Fruit fly (Drosophila melanogaster) whole organism, embryonic: ENCODE measurements around the gene CG34002.
A peak's percentile ranks its signal among the peaks of the same experiment; 100 is the strongest.

ENCODE experiments used
- ATbp ChIP-seq: fragments of 200-800 bp; sonication (Bioruptor generic); optimal IDR thresholded peaks from 2 replicates; lab custom pipeline; 2017; ENCODE audit warnings: missing biosample characterization, mild to moderate bottlenecking, missing genetic modification characterization, missing genetic modification reagents
- CG11398 ChIP-seq: fragments of 200-800 bp; sonication (Bioruptor generic); optimal IDR thresholded peaks from 2 replicates; lab custom pipeline; 2016; ENCODE audit warnings: missing biosample characterization, missing genetic modification characterization
- CG11695 ChIP-seq: fragments of 200-800 bp; sonication (Bioruptor generic); IDR thresholded peaks from 3 replicates; pipeline ENCODE4 v1.3.6; 2022; ENCODE audit warnings: missing biosample characterization, missing genetic modification characterization
- CG12155 ChIP-seq: fragments of 200-800 bp; sonication (Bioruptor generic); optimal IDR thresholded peaks from 3 replicates; lab custom pipeline; 2016; ENCODE audit warnings: missing biosample characterization, missing genetic modification characterization
- CG12219 ChIP-seq: fragments of 200-800 bp; sonication (Bioruptor generic); optimal IDR thresholded peaks from 3 replicates; lab custom pipeline; 2018; ENCODE audit warnings: missing biosample characterization, mild to moderate bottlenecking, missing genetic modification characterization
- CG14710 ChIP-seq: fragments of 200-800 bp; sonication (Bioruptor generic); optimal IDR thresholded peaks from 3 replicates; lab custom pipeline; 2019; ENCODE audit warnings: missing biosample characterization, mild to moderate bottlenecking, missing genetic modification characterization, moderate library complexity
- CG15073 ChIP-seq: fragments of 200-800 bp; sonication (Bioruptor generic); optimal IDR thresholded peaks from 2 replicates; lab custom pipeline; 2016; ENCODE audit warnings: missing biosample characterization, missing genetic modification characterization
- CG17359 ChIP-seq: fragments of 200-800 bp; sonication (Bioruptor generic); optimal IDR thresholded peaks from 3 replicates; lab custom pipeline; 2018; ENCODE audit warnings: missing biosample characterization, mild to moderate bottlenecking, missing genetic modification characterization, moderate library complexity
- CG17568 ChIP-seq: fragments of 200-800 bp; sonication (Bioruptor generic); optimal IDR thresholded peaks from 2 replicates; lab custom pipeline; 2018; ENCODE audit warnings: missing biosample characterization, mild to moderate bottlenecking, missing genetic modification characterization, moderate library complexity
- CG30431 ChIP-seq: fragments of 200-800 bp; sonication (Bioruptor generic); optimal IDR thresholded peaks from 2 replicates; lab custom pipeline; 2017; ENCODE audit warnings: missing biosample characterization, missing genetic modification characterization
- CG33557 ChIP-seq: fragments of 200-800 bp; sonication (Bioruptor generic); optimal IDR thresholded peaks from 2 replicates; lab custom pipeline; 2019; ENCODE audit warnings: missing biosample characterization, mild to moderate bottlenecking, missing genetic modification characterization, moderate library complexity
- CG3407 ChIP-seq: fragments of 200-800 bp; sonication (Bioruptor generic); optimal IDR thresholded peaks from 2 replicates; lab custom pipeline; 2018; ENCODE audit warnings: missing biosample characterization, mild to moderate bottlenecking, missing genetic modification characterization
- CG34376 ChIP-seq: fragments of 200-800 bp; sonication (Bioruptor generic); optimal IDR thresholded peaks from 2 replicates; lab custom pipeline; 2018; ENCODE audit warnings: missing biosample characterization, mild to moderate bottlenecking, missing genetic modification characterization
- CG6272 ChIP-seq: fragments of 200-800 bp; sonication (Bioruptor generic); IDR thresholded peaks from 2 replicates; pipeline ENCODE4 v1.3.6; 2022; ENCODE audit warnings: missing biosample characterization, missing genetic modification characterization
- CG7357 ChIP-seq: fragments of 200-800 bp; sonication (Bioruptor generic); IDR thresholded peaks from 3 replicates; pipeline ENCODE4 v1.3.6; 2022; ENCODE audit warnings: missing biosample characterization, missing genetic modification characterization
- CG8478 ChIP-seq: fragments of >200 bp; optimal IDR thresholded peaks from 2 replicates; lab custom pipeline; 2018
- Eip74EF ChIP-seq, 2 experiments: fragments of 200-800 bp in 1 of 2; fragments of >200 bp in 1 of 2; sonication (Bioruptor generic) in 1 of 2; optimal IDR thresholded peaks; 2 replicates each; lab custom pipeline; 2017 to 2019; ENCODE audit warnings: missing biosample characterization in 2 of 2, missing genetic modification characterization in 2 of 2, mild to moderate bottlenecking in 1 of 2, moderate library complexity in 1 of 2
- Ets97D ChIP-seq: fragments of 200-800 bp; sonication (Bioruptor generic); optimal IDR thresholded peaks from 3 replicates; lab custom pipeline; 2016; ENCODE audit warnings: missing biosample characterization, missing genetic modification characterization
- Gug ChIP-seq: fragments of 200-800 bp; sonication (Bioruptor generic); IDR thresholded peaks from 4 replicates; pipeline ENCODE4 v1.3.6; 2022; ENCODE audit warnings: missing biosample characterization, missing genetic modification characterization
- Med ChIP-seq: fragments of 200-800 bp; sonication (Bioruptor generic); peaks from one replicate; lab custom pipeline; 2016; ENCODE audit warnings: missing biosample characterization, missing genetic modification characterization, mild to moderate bottlenecking, inconsistent platforms, moderate library complexity
- Meics ChIP-seq: fragments of 200-800 bp; sonication (Bioruptor generic); optimal IDR thresholded peaks from 2 replicates; lab custom pipeline; 2017; ENCODE audit warnings: missing biosample characterization, mild to moderate bottlenecking, missing genetic modification characterization
- Poxn ChIP-seq: fragments of 200-800 bp; sonication (Bioruptor generic); IDR thresholded peaks from 2 replicates; pipeline ENCODE4 v1.3.6; 2022; ENCODE audit warnings: missing biosample characterization, missing genetic modification characterization
- Rx ChIP-seq: fragments of 200-800 bp; sonication (Bioruptor generic); IDR thresholded peaks from 2 replicates; pipeline ENCODE4 v1.3.6; 2022; ENCODE audit warnings: missing biosample characterization, missing genetic modification characterization
- Sox100B ChIP-seq: fragments of 200-800 bp; sonication (Bioruptor generic); optimal IDR thresholded peaks from 3 replicates; lab custom pipeline; 2018; ENCODE audit warnings: missing biosample characterization, mild to moderate bottlenecking, missing genetic modification characterization
- Sox102F ChIP-seq: fragments of 200-800 bp; sonication (Bioruptor generic); optimal IDR thresholded peaks from 2 replicates; lab custom pipeline; 2018; ENCODE audit warnings: missing biosample characterization, mild to moderate bottlenecking, missing genetic modification characterization, moderate library complexity
- Stat92E ChIP-seq, 3 experiments: fragments of >200 bp in 2 of 3; fragments of 200-800 bp in 1 of 3; sonication (Bioruptor generic) in 1 of 3; optimal IDR thresholded peaks; 2 replicates each; lab custom pipeline; 2017 to 2019; ENCODE audit warnings: missing biosample characterization in 3 of 3, missing genetic modification characterization in 3 of 3, mild to moderate bottlenecking in 1 of 3, moderate library complexity in 1 of 3
- Trl ChIP-seq, 3 experiments: fragments of >200 bp in 2 of 3; fragments of 200-800 bp in 1 of 3; sonication (Bioruptor generic) in 1 of 3; optimal IDR thresholded peaks; 2 replicates in 1 of 3; 3 replicates in 2 of 3; lab custom pipeline; 2016 to 2017; ENCODE audit warnings: missing biosample characterization in 1 of 3, missing genetic modification characterization in 1 of 3
- ab ChIP-seq: fragments of 200-800 bp; sonication (Bioruptor generic); optimal IDR thresholded peaks from 2 replicates; lab custom pipeline; 2016; ENCODE audit warnings: missing biosample characterization, missing genetic modification characterization
- ash1 ChIP-seq: fragments of 200-800 bp; sonication (Bioruptor generic); optimal IDR thresholded peaks from 2 replicates; lab custom pipeline; 2018; ENCODE audit warnings: missing biosample characterization, mild to moderate bottlenecking, missing genetic modification characterization
- dati ChIP-seq: fragments of 200-800 bp; sonication (Bioruptor generic); IDR thresholded peaks from 2 replicates; pipeline ENCODE4 v1.3.6; 2022; ENCODE audit warnings: missing biosample characterization, missing genetic modification characterization
- ems ChIP-seq: fragments of 200-800 bp; sonication (Bioruptor generic); optimal IDR thresholded peaks from 3 replicates; lab custom pipeline; 2016; ENCODE audit warnings: missing biosample characterization, missing genetic modification characterization
- fd102C ChIP-seq: fragments of 200-800 bp; sonication (Bioruptor generic); optimal IDR thresholded peaks from 2 replicates; lab custom pipeline; 2018; ENCODE audit warnings: missing biosample characterization, mild to moderate bottlenecking, missing genetic modification characterization, moderate library complexity
- gcm2 ChIP-seq: fragments of 200-800 bp; sonication (Bioruptor generic); optimal IDR thresholded peaks from 2 replicates; lab custom pipeline; 2016; ENCODE audit warnings: missing biosample characterization, missing genetic modification characterization
- grau ChIP-seq: fragments of 200-800 bp; optimal IDR thresholded peaks from 3 replicates; lab custom pipeline; 2019; ENCODE audit warnings: missing biosample characterization, mild to moderate bottlenecking, missing genetic modification characterization, moderate library complexity
- jigr1 ChIP-seq: fragments of 200-800 bp; sonication (Bioruptor generic); IDR thresholded peaks from 3 replicates; pipeline ENCODE4 v1.3.6; 2022; ENCODE audit warnings: missing biosample characterization, missing genetic modification characterization
- klu ChIP-seq: fragments of 200-800 bp; sonication (Bioruptor generic); IDR thresholded peaks from 2 replicates; pipeline ENCODE4 v1.3.6; 2022; ENCODE audit warnings: missing biosample characterization, missing genetic modification characterization
- lola ChIP-seq, 3 experiments: fragments of >200 bp in 2 of 3; fragments of 200-800 bp in 1 of 3; sonication (Bioruptor generic) in 1 of 3; optimal IDR thresholded peaks; 2 replicates each; lab custom pipeline; 2017 to 2019; ENCODE audit warnings: missing biosample characterization in 3 of 3, missing genetic modification characterization in 3 of 3, mild to moderate bottlenecking in 1 of 3, moderate library complexity in 1 of 3
- odd ChIP-seq: fragments of 200-800 bp; sonication (Bioruptor generic); optimal IDR thresholded peaks from 2 replicates; lab custom pipeline; 2017; ENCODE audit warnings: missing biosample characterization, mild to moderate bottlenecking, missing genetic modification characterization
- pzg ChIP-seq: fragments of 200-800 bp; sonication (Bioruptor generic); optimal IDR thresholded peaks from 3 replicates; lab custom pipeline; 2018; ENCODE audit warnings: missing biosample characterization, mild to moderate bottlenecking, missing genetic modification characterization, moderate library complexity
- ranshi ChIP-seq: fragments of 200-800 bp; sonication (Bioruptor generic); IDR thresholded peaks from 2 replicates; pipeline ENCODE4 v1.3.6; 2022; ENCODE audit warnings: missing biosample characterization, missing genetic modification characterization
- salm ChIP-seq: fragments of 200-800 bp; sonication (Bioruptor generic); optimal IDR thresholded peaks from 2 replicates; lab custom pipeline; 2018; ENCODE audit warnings: missing biosample characterization, mild to moderate bottlenecking, missing genetic modification characterization
- sc ChIP-seq, 3 experiments: fragments of >200 bp in 2 of 3; fragments of 200-800 bp in 1 of 3; sonication (Bioruptor generic) in 1 of 3; optimal IDR thresholded peaks; 2 replicates in 2 of 3; 3 replicates in 1 of 3; lab custom pipeline; 2017; ENCODE audit warnings: mild to moderate bottlenecking in 1 of 3, missing biosample characterization in 1 of 3, missing genetic modification characterization in 1 of 3, missing genetic modification reagents in 1 of 3
- sd ChIP-seq: fragments of 200-800 bp; sonication (Bioruptor generic); optimal IDR thresholded peaks from 3 replicates; lab custom pipeline; 2018; ENCODE audit warnings: missing biosample characterization, mild to moderate bottlenecking, missing genetic modification characterization, moderate library complexity
- seq ChIP-seq: fragments of 200-800 bp; sonication (Bioruptor generic); IDR thresholded peaks from 2 replicates; pipeline ENCODE4 v1.3.6; 2022; ENCODE audit warnings: missing biosample characterization, missing genetic modification characterization
- sim ChIP-seq: fragments of 200-800 bp; sonication (Bioruptor generic); IDR thresholded peaks from 2 replicates; pipeline ENCODE4 v1.3.6; 2022; ENCODE audit warnings: missing biosample characterization, missing genetic modification characterization
- slp2 ChIP-seq: fragments of 200-800 bp; sonication (Bioruptor generic); optimal IDR thresholded peaks from 2 replicates; lab custom pipeline; 2016; ENCODE audit warnings: missing biosample characterization, missing genetic modification characterization
- tx ChIP-seq: fragments of 200-800 bp; sonication (Bioruptor generic); optimal IDR thresholded peaks from 2 replicates; lab custom pipeline; 2016; ENCODE audit warnings: missing biosample characterization, missing genetic modification characterization
- vvl ChIP-seq: fragments of 200-800 bp; sonication (Bioruptor generic); IDR thresholded peaks from 2 replicates; pipeline ENCODE4 v1.3.6; 2022; ENCODE audit warnings: missing biosample characterization, missing genetic modification characterization
- zen2 ChIP-seq: fragments of 200-800 bp; sonication (Bioruptor generic); IDR thresholded peaks from 3 replicates; pipeline ENCODE4 v1.3.6; 2022; ENCODE audit warnings: missing biosample characterization, missing genetic modification characterization; ENCODE audit not compliant: partially characterized antibody
- zfh1 ChIP-seq: fragments of 200-800 bp; sonication (Bioruptor generic); IDR thresholded peaks from 3 replicates; pipeline ENCODE4 v1.3.6; 2022; ENCODE audit warnings: missing biosample characterization, missing genetic modification characterization

CG34002 gene

DNA sequence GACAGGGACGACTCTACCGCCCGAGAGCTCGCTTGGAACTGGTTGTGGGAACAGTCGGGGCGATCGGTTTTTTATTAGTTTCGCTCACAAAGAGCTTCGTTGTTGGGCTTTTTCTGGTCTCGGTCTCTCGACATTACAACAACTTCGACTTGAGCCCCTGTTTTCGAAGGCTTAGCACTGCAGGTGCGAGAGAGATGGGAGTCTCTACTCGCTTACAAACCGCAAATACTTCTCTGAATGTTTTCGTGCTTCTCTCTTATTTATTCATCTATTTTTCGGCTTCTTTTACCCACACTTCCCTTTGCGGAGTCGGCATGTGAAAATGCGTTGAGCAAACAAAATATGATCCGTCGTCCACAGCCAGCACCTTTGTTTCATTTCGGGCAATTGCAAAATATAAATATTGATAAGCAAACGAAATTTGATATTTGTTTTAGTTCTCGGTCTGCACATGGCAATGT lies 37.6 kb downstream of the CG34002 start, which contains the start of gene Tsp74F (continued):
- TF ChIP-seq CG11398 (GFP tag; lab: Kevin White, UChicago) (no peak), sd (tag; lab: Kevin White, UChicago) (no peak), Stat92E (GFP tag; optimal IDR thresholded peaks at IDR 0.05; lab: Kevin White, UChicago) (no peak), CG7357 (GFP tag; lab: Robert Waterston, UW) (no peak), ranshi (no peak), dati (no peak), Sox100B (GFP tag; lab: Kevin White, UChicago) (peak; percentile 21), CG3407 (GFP tag; lab: Kevin White, UChicago) (no peak), CG6272 (GFP tag; lab: Robert Waterston, UW) (no peak), fd102C (GFP tag; lab: Kevin White, UChicago) (no peak), odd (peak; percentile 27), Meics (GFP tag; lab: Kevin White, UChicago) (no peak), Sox102F (GFP tag; lab: Kevin White, UChicago) (peak; percentile 8), CG12155 (GFP tag; lab: Kevin White, UChicago) (no peak), zfh1 (GFP tag; lab: Robert Waterston, UW) (no peak), ab (GFP tag; lab: Kevin White, UChicago) (no peak), CG33557 (GFP tag; lab: Kevin White, UChicago) (no peak), CG8478 (lab: Kevin White, UChicago) (no peak), Med (peak; percentile 76), CG34376 (GFP tag; lab: Kevin White, UChicago) (peak; percentile 1), salm (tag; lab: Kevin White, UChicago) (peak; percentile 16), grau (tag; lab: Kevin White, UChicago) (no peak), seq (GFP tag; lab: Robert Waterston, UW) (no peak), lola (GFP tag; optimal IDR thresholded peaks at IDR 0.05; lab: Kevin White, UChicago) (no peak), vvl (GFP tag; lab: Robert Waterston, UW) (0 out of 2 replicates have a peak, but pooled peaks have one; percentile 54), CG11695 (0 out of 3 replicates have a peak, but pooled peaks have one; percentile 16), CG12219 (no peak), CG17568 (GFP tag; lab: Kevin White, UChicago) (peak; percentile 43), ems (no peak), Poxn (GFP tag; lab: Robert Waterston, UW) (no peak), CG14710 (tag; lab: Kevin White, UChicago) (no peak), CG15073 (no peak), CG17359 (tag; lab: Kevin White, UChicago) (peak; percentile 14), klu (GFP tag; lab: Robert Waterston, UW) (no peak), Trl (optimal IDR thresholded peaks at IDR 0.05; lab: Kevin White, UChicago) (peak; percentile 36 to 54), Trl (GFP tag; optimal IDR thresholded peaks at IDR 0.05; lab: Kevin White, UChicago) (no peak), Eip74EF (GFP tag; optimal IDR thresholded peaks at IDR 0.05; lab: Kevin White, UChicago) (peak in 1 of 2 experiments; percentile 34), ATbp (GFP tag; lab: Kevin White, UChicago) (peak; percentile 31), Gug (no peak), sc (optimal IDR thresholded peaks at IDR 0.05; lab: Kevin White, UChicago) (no peak), sc (GFP tag; optimal IDR thresholded peaks at IDR 0.05; lab: Kevin White, UChicago) (no peak), CG30431 (GFP tag; lab: Kevin White, UChicago) (no peak), zen2 (GFP tag; lab: Robert Waterston, UW) (peak; percentile 34; the same call in 1 of the 3 replicates), tx (GFP tag; lab: Kevin White, UChicago) (no peak), jigr1 (no peak), Ets97D (GFP tag; lab: Kevin White, UChicago) (no peak), slp2 (no peak), pzg (GFP tag; lab: Kevin White, UChicago) (no peak), ash1 (GFP tag; lab: Kevin White, UChicago) (no peak), gcm2 (no peak), sim (no peak), Rx (no peak)
